Fruit fly (Drosophila melanogaster) Kc167 (cell line): Measurements from ENCODE around the gene Mnn1.

Source experiments
- Myc ChIP-seq: fragments of >200 bp; optimal IDR thresholded peaks from 2 replicates; lab custom pipeline; 2017; ENCODE audit warnings: missing external identifiers
- Sin3A ChIP-seq: fragments of >200 bp; optimal IDR thresholded peaks from 2 replicates; lab custom pipeline; 2018; ENCODE audit warnings: missing external identifiers
- h ChIP-seq: fragments of >200 bp; optimal IDR thresholded peaks from 3 replicates; lab custom pipeline; 2018; ENCODE audit warnings: missing external identifiers
- insv ChIP-seq: fragments of >200 bp; optimal IDR thresholded peaks from 3 replicates; lab custom pipeline; 2018; ENCODE audit warnings: missing external identifiers

- TF ChIP-seq h (lab: Kevin White, UChicago), result no peak
- no peak for TF ChIP-seq Sin3A (lab: Kevin White, UChicago)
- no peak for TF ChIP-seq Myc
- TF ChIP-seq insv (lab: Kevin White, UChicago), result no peak
These were observed 8.4 kb upstream of the Mnn1 start for dm6 chr2L:7047703-7048102.
